Worm (Caenorhabditis elegans): Measurements from ENCODE around the gene asg-2.

asg-2 gene

DNA sequence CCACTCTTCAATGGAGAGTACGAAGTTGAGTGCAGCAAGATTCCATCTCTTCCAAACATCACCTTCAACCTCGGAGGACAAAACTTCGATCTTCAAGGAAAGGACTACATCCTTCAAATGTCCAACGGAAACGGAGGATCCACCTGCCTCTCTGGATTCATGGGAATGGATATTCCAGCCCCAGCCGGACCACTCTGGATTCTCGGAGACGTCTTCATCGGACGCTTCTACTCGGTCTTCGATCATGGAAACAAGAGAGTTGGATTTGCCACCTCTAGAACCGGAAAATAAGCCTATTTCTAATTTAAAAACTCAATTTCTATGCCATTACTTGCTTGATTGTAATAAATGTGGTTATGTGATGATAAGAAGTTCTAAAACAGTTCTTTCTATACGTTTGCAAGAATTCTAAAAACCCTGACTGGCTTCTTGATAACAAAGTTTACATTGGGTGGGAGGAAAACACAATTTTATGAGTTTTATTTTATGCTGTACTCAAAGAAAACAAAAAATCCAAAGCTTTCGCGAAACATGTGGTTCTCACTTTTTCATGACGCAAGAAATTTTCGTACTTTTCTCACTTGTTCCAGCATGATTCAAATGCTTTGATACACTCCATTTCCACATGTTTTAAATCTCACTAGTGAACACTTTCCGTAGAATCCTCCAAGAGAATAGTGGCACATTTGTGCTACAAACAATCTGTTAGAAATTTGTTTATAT is 48.6 kb upstream of the asg-2 start (continued):
- TF ChIP-seq hlh-12 (tag; optimal IDR thresholded peaks at IDR 0.05) (no peak), lin-35 (GFP tag; optimal IDR thresholded peaks at IDR 0.05) (no peak), cebp-2 (GFP tag; IDR thresholded peaks at IDR 0.05) (no peak), cebp-1 (GFP tag; IDR thresholded peaks at IDR 0.05) (0 out of 2 replicates have a peak, but pooled peaks have one; percentile 27), cebp-1 (tag; optimal IDR thresholded peaks at IDR 0.05) (peak; percentile 31), hrde-1 (tag; optimal IDR thresholded peaks at IDR 0.05; ENCODE audit: borderline replicate concordance) (no peak), Y95B8A.8 (GFP tag; IDR thresholded peaks at IDR 0.05) (no peak), mel-28 (tag; optimal IDR thresholded peaks at IDR 0.05; ENCODE audit: borderline replicate concordance) (no peak), atf-7 (tag; optimal IDR thresholded peaks at IDR 0.05) (peak; percentile 23), let-526 (GFP tag; IDR thresholded peaks at IDR 0.05) (0 out of 2 replicates have a peak, but pooled peaks have one; percentile 15), B0336.3 (GFP tag; IDR thresholded peaks at IDR 0.05) (no peak), athp-1 (tag; optimal IDR thresholded peaks at IDR 0.05) (no peak), nfyb-1 (GFP tag; IDR thresholded peaks at IDR 0.05) (peak; percentile 75; the same call in 1 of the 2 replicates), ceh-100 (GFP tag; IDR thresholded peaks at IDR 0.05) (no peak), ceh-27 (GFP tag; optimal IDR thresholded peaks at IDR 0.05) (no peak), sptf-2 (GFP tag; optimal IDR thresholded peaks at IDR 0.05) (no peak), ceh-58 (GFP tag; IDR thresholded peaks at IDR 0.05) (no peak), Y79H2A.3 (GFP tag; conservative IDR thresholded peaks at IDR 0.05) (0 out of 2 replicates have a peak, but pooled peaks have one; percentile 26), pha-4 (tag; optimal IDR thresholded peaks at IDR 0.05) (no peak), F52B5.7 (tag; optimal IDR thresholded peaks at IDR 0.05) (no peak), bed-2 (GFP tag; IDR thresholded peaks at IDR 0.05) (no peak), ZK185.1 (tag; optimal IDR thresholded peaks at IDR 0.05; ENCODE audit: poor library complexity, severe bottlenecking) (peak; percentile 8), aptf-3 (GFP tag; IDR thresholded peaks at IDR 0.05) (no peak), tbp1 (GFP tag; optimal IDR thresholded peaks at IDR 0.05) (no peak), tbx-9 (tag; optimal IDR thresholded peaks at IDR 0.05; ENCODE audit: borderline replicate concordance) (no peak), T07F8.4 (tag; optimal IDR thresholded peaks at IDR 0.05) (no peak), Y53G8AR.9 (GFP tag; conservative IDR thresholded peaks at IDR 0.05) (peak; percentile 90), C06A6.2 (GFP tag; conservative IDR thresholded peaks at IDR 0.05) (no peak), madf-10 (tag; optimal IDR thresholded peaks at IDR 0.05) (peak; percentile 68), xnd-1 (tag; optimal IDR thresholded peaks at IDR 0.05) (no peak), efl-1 (GFP tag; optimal IDR thresholded peaks at IDR 0.05) (no peak), hmg-20 (GFP tag; IDR thresholded peaks at IDR 0.05) (no peak), dox-1 (GFP tag; IDR thresholded peaks at IDR 0.05) (no peak; the same call in 1 of the 2 replicates), snpc-4 (GFP tag; optimal IDR thresholded peaks at IDR 0.05) (no peak), snpc-4 (tag; optimal IDR thresholded peaks at IDR 0.05) (no peak), pbrm-1 (GFP tag; IDR thresholded peaks at IDR 0.05) (no peak), F10E7.11 (tag; optimal IDR thresholded peaks at IDR 0.05) (no peak), ama-1 (optimal IDR thresholded peaks at IDR 0.05) (no peak), ama-1 (GFP tag; optimal IDR thresholded peaks at IDR 0.05) (no peak), zfh-2 (GFP tag; conservative IDR thresholded peaks at IDR 0.05) (no peak), F23B12.7 (tag; optimal IDR thresholded peaks at IDR 0.05; ENCODE audit: insufficient read depth) (no peak), lag-1 (GFP tag; IDR thresholded peaks at IDR 0.05) (no peak), aptf-2 (GFP tag; conservative IDR thresholded peaks at IDR 0.05) (no peak), zim-3 (tag; optimal IDR thresholded peaks at IDR 0.05) (no peak), snpc-1.3 (tag; optimal IDR thresholded peaks at IDR 0.05; ENCODE audit: insufficient read depth) (no peak)

Measured in whole organism, young adult.